Fruit fly (Drosophila melanogaster): ENCODE data around the gene amd.

amd gene

DNA sequence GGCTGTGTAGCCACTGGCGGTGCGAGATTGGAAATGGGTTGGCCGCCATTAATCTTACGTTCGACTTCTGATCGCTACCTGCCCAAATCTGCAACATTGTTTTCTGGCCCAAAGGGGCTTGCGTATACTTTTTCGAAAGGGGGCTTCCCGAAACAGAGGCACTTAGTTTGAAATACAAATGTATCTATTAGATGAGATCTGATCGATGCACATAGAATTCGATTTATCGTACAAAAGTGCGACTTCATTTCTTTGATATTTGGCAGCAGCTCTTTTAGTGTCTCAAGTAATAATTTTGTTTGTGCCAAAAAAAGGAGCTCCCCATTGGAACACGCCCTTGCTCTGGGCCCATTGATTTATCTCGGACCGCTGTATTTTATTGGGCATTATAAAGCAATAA, 38.2 kb upstream of the amd start (continued):
- TF ChIP-seq Sox102F (GFP tag; optimal IDR thresholded peaks at IDR 0.05) (no peak), esn (GFP tag; optimal IDR thresholded peaks at IDR 0.05) (peak; percentile 15), Smox (GFP tag; optimal IDR thresholded peaks at IDR 0.05) (peak; percentile 21), Ets96B (tag; optimal IDR thresholded peaks at IDR 0.05) (no peak), Ets21C (GFP tag; optimal IDR thresholded peaks at IDR 0.05) (no peak), topi (GFP tag; optimal IDR thresholded peaks at IDR 0.05) (peak; percentile 20), CG6276 (GFP tag; optimal IDR thresholded peaks at IDR 0.05) (no peak), net (GFP tag; optimal IDR thresholded peaks at IDR 0.05) (no peak), spab (GFP tag; optimal IDR thresholded peaks at IDR 0.05) (no peak), eg (GFP tag; IDR thresholded peaks at IDR 0.05) (no peak), CG1621 (tag; optimal IDR thresholded peaks at IDR 0.05) (no peak), achi (GFP tag; optimal IDR thresholded peaks at IDR 0.05) (no peak)

dm6 chr2L:19074099-19074828, 35.7 kb upstream of the amd start, which contains the start of gene CG17572:
Gene CG17572 (minus strand): TSS chr2L:19074149.
- TF ChIP-seq CG6854 (GFP tag; optimal IDR thresholded peaks at IDR 0.05) (no peak), CG11902 (GFP tag; optimal IDR thresholded peaks at IDR 0.05) (no peak), Smox (GFP tag; optimal IDR thresholded peaks at IDR 0.05) (no peak), vri (GFP tag; optimal IDR thresholded peaks at IDR 0.05) (no peak), Eip78C (GFP tag) (peak; percentile 13), Ets96B (tag; optimal IDR thresholded peaks at IDR 0.05) (no peak), CG6808 (GFP tag; optimal IDR thresholded peaks at IDR 0.05) (no peak)

- no peak for TF ChIP-seq dsx (GFP tag; optimal IDR thresholded peaks at IDR 0.05; ENCODE audit: poor library complexity, severe bottlenecking)
- TF ChIP-seq esn (GFP tag; optimal IDR thresholded peaks at IDR 0.05), result no peak
- no peak for TF ChIP-seq spab (GFP tag; optimal IDR thresholded peaks at IDR 0.05)
- TF ChIP-seq CG15336 (GFP tag; IDR thresholded peaks at IDR 0.05), result no peak
- no peak for TF ChIP-seq CG10631 (GFP tag; optimal IDR thresholded peaks at IDR 0.05)
- no peak for TF ChIP-seq CG6276 (GFP tag; optimal IDR thresholded peaks at IDR 0.05)
- no peak for TF ChIP-seq CG6163 (GFP tag; IDR thresholded peaks at IDR 0.05)
- no peak for TF ChIP-seq fkh (GFP tag; optimal IDR thresholded peaks at IDR 0.05)
- no peak for TF ChIP-seq CG3032 (tag; optimal IDR thresholded peaks at IDR 0.05)
- no peak for TF ChIP-seq CG6792 (GFP tag; optimal IDR thresholded peaks at IDR 0.05)
- no peak for TF ChIP-seq CG11294 (GFP tag; IDR thresholded peaks at IDR 0.05)
- TF ChIP-seq eg (GFP tag; IDR thresholded peaks at IDR 0.05), result no peak
- no peak for TF ChIP-seq CG8119 (GFP tag; IDR thresholded peaks at IDR 0.05)
- no peak for TF ChIP-seq CG1621 (tag; optimal IDR thresholded peaks at IDR 0.05)
- no peak for TF ChIP-seq CG31627 (GFP tag; optimal IDR thresholded peaks at IDR 0.05)
These were observed 31.0 kb upstream of the amd start, which contains the start of gene CG10700 for dm6 chr2L:19078928-19079327. Gene CG10700 (minus strand): TSS chr2L:19079028.

DNA sequence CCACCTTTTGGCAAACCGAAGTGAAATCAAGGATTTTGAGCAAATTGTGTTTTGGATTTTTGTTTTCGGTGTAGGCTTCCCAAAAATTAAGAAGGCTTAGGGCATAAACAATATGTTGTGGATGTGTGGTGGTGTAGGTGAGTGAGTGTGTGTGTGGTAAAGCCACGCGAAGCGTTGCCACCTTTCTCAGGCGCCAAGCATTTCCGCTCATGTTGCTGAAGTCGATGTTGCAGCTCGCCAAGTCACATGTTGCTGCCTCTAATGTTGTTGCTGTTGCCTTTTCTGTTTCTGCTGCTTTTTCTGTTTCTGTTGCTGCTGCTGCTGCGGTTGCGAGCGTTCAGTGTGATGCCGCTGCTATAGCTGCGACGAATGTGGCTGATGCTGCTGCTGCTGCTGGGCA, 30.2 kb upstream of the amd start:
- no peak for TF ChIP-seq pdm3 (GFP tag; optimal IDR thresholded peaks at IDR 0.05)
- TF ChIP-seq dsx (GFP tag; optimal IDR thresholded peaks at IDR 0.05; ENCODE audit: poor library complexity, severe bottlenecking), result no peak
- TF ChIP-seq CG6276 (GFP tag; optimal IDR thresholded peaks at IDR 0.05), result no peak
- TF ChIP-seq achi (GFP tag; optimal IDR thresholded peaks at IDR 0.05), result no peak

dm6 chr2L:19083320-19083764, 26.6 kb upstream of the amd start:
- no peak for TF ChIP-seq Sox102F (GFP tag; optimal IDR thresholded peaks at IDR 0.05)
- TF ChIP-seq CG6163 (GFP tag; IDR thresholded peaks at IDR 0.05), result 0 out of 3 replicates have a peak, but pooled peaks have one; percentile 21

- TF ChIP-seq Eip75B (GFP tag; optimal IDR thresholded peaks at IDR 0.05) (no peak), Ets96B (tag; optimal IDR thresholded peaks at IDR 0.05) (no peak), Hr38 (GFP tag; optimal IDR thresholded peaks at IDR 0.05) (no peak), acj6 (GFP tag; optimal IDR thresholded peaks at IDR 0.05) (no peak), ss (GFP tag; optimal IDR thresholded peaks at IDR 0.05) (no peak), CG4318 (GFP tag; optimal IDR thresholded peaks at IDR 0.05) (no peak), CG34406 (GFP tag; optimal IDR thresholded peaks at IDR 0.05) (no peak), Hr4 (GFP tag; optimal IDR thresholded peaks at IDR 0.05) (no peak), fkh (GFP tag; optimal IDR thresholded peaks at IDR 0.05) (no peak)
These were observed 21.1 kb upstream of the amd start for dm6 chr2L:19088895-19089294.
